Fruit fly (Drosophila melanogaster): ENCODE measurements around the gene CG7044.
A peak's percentile ranks its signal among the peaks of the same experiment; 100 is the strongest.

Gene CG7044

DNA sequence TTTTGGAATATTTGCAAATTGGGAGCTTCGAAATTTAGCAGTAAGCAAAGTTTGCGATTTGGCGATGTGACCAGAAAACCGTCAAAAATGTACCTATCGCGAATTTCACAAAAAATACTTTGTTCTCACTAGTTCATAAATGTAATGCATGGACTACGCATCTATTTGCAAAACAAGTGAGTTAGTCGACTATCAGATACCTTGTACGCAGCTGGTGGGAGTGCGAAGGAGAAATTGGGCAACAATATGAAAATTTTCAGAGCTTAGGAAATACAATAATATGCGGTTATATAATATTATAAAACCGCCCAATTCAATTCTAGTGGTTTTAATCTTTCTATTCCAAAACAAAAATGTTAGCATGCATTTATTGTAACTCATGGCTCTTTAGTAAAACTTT, 17.3 kb upstream of the CG7044 start, which contains the start of gene Bdbt (continued):
- peak; percentile 83 for TF ChIP-seq mld (GFP tag; IDR thresholded peaks at IDR 0.05; ENCODE audit: partially characterized antibody)
- TF ChIP-seq NFAT (GFP tag; IDR thresholded peaks at IDR 0.05) = peak; percentile 60
- peak; percentile 34 for TF ChIP-seq CG9797 (GFP tag; optimal IDR thresholded peaks at IDR 0.05)
- no peak for TF ChIP-seq CG10321 (GFP tag; IDR thresholded peaks at IDR 0.05)
- no peak for TF ChIP-seq Lpt (GFP tag; optimal IDR thresholded peaks at IDR 0.05)
- no peak for TF ChIP-seq lov (optimal IDR thresholded peaks at IDR 0.05)
- TF ChIP-seq lov (GFP tag; IDR thresholded peaks at IDR 0.05) = no peak
- TF ChIP-seq CG16863 (GFP tag; optimal IDR thresholded peaks at IDR 0.05) = no peak
- no peak for TF ChIP-seq BtbVII (GFP tag; optimal IDR thresholded peaks at IDR 0.05)
- TF ChIP-seq CG4282 (GFP tag; optimal IDR thresholded peaks at IDR 0.05) = no peak
- TF ChIP-seq CG2199 (GFP tag; IDR thresholded peaks at IDR 0.05) = no peak
- TF ChIP-seq CG4360 (GFP tag; IDR thresholded peaks at IDR 0.05) = no peak
- TF ChIP-seq sqz (GFP tag; optimal IDR thresholded peaks at IDR 0.05) = no peak
- TF ChIP-seq sd (tag; optimal IDR thresholded peaks at IDR 0.05) = no peak
- peak; percentile 40 for TF ChIP-seq fu2 (GFP tag; optimal IDR thresholded peaks at IDR 0.05)
- TF ChIP-seq CkIIα-i1 (GFP tag; IDR thresholded peaks at IDR 0.05) = no peak
- TF ChIP-seq CG33557 (GFP tag; optimal IDR thresholded peaks at IDR 0.05) = no peak
- TF ChIP-seq Nf-YC (tag; optimal IDR thresholded peaks at IDR 0.05) = no peak
- no peak for TF ChIP-seq Abd-B (GFP tag; optimal IDR thresholded peaks at IDR 0.05)
- TF ChIP-seq CG4707 (GFP tag; optimal IDR thresholded peaks at IDR 0.05) = no peak
- no peak for TF ChIP-seq CG10959 (GFP tag; IDR thresholded peaks at IDR 0.05)
- TF ChIP-seq Bteb2 (GFP tag; optimal IDR thresholded peaks at IDR 0.05) = no peak
- no peak for TF ChIP-seq dmrt99B (tag; optimal IDR thresholded peaks at IDR 0.05)
- TF ChIP-seq CG12071 (GFP tag; optimal IDR thresholded peaks at IDR 0.05) = no peak
- no peak for TF ChIP-seq CG9876 (GFP tag; optimal IDR thresholded peaks at IDR 0.05)
- TF ChIP-seq croc (GFP tag; conservative IDR thresholded peaks at IDR 0.05) = no peak
- TF ChIP-seq sim (GFP tag; IDR thresholded peaks at IDR 0.05) = no peak
- TF ChIP-seq pum (GFP tag; optimal IDR thresholded peaks at IDR 0.05) = peak; percentile 4

DNA sequence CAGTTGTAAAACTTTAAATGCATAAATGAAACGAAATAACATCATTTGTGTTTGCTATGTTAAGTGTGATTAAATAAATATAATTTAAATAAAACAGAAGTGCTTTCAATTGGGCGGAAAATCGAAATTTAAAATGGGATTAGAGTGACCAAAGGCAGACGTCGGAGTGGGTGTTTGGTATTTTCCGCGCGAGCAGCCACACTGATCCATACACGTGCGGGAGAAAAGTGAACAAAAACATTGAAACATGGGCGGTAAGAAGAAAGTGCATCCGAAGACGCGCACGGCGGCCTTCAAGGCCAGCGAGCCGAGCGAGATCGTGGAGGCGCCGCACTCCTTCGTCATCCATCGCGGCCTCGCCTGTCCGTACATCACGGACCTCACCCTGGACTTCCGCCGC, 14.5 kb upstream of the CG7044 start, which contains the start of gene ppan:
TSS of gene ppan (plus strand) at position 198 of the 400 bp plus-strand sequence.
- TF ChIP-seq CG16779 (GFP tag; IDR thresholded peaks at IDR 0.05) = no peak
- peak; percentile 3 for TF ChIP-seq sens (GFP tag)
- TF ChIP-seq ash1 (GFP tag; optimal IDR thresholded peaks at IDR 0.05) = no peak
- TF ChIP-seq jigr1 (GFP tag; IDR thresholded peaks at IDR 0.05) = no peak
- TF ChIP-seq CG12769 (tag; optimal IDR thresholded peaks at IDR 0.05) = no peak
- TF ChIP-seq H2.0 (GFP tag; IDR thresholded peaks at IDR 0.05) = no peak
- no peak for TF ChIP-seq dmrt11E (tag; optimal IDR thresholded peaks at IDR 0.05)
- TF ChIP-seq ken (GFP tag; IDR thresholded peaks at IDR 0.05) = no peak
- peak; percentile 75 for TF ChIP-seq stwl (tag; optimal IDR thresholded peaks at IDR 0.05)
- no peak for TF ChIP-seq pita (GFP tag; optimal IDR thresholded peaks at IDR 0.05)
- TF ChIP-seq gro (GFP tag; optimal IDR thresholded peaks at IDR 0.05) = no peak
- no peak for TF ChIP-seq Lhr (GFP tag; optimal IDR thresholded peaks at IDR 0.05)
- TF ChIP-seq zen2 (GFP tag; IDR thresholded peaks at IDR 0.05; ENCODE audit: partially characterized antibody) = no peak
- peak; percentile 64 for TF ChIP-seq CG13287 (GFP tag; IDR thresholded peaks at IDR 0.05; ENCODE audit: partially characterized antibody)
- no peak for TF ChIP-seq CG4360 (GFP tag; IDR thresholded peaks at IDR 0.05)
- TF ChIP-seq pfk (GFP tag; optimal IDR thresholded peaks at IDR 0.05) = no peak
- TF ChIP-seq CG7271 (tag; optimal IDR thresholded peaks at IDR 0.05) = no peak
- no peak for TF ChIP-seq CG16815 (GFP tag; optimal IDR thresholded peaks at IDR 0.05)
- TF ChIP-seq CG18764 (GFP tag; optimal IDR thresholded peaks at IDR 0.05) = no peak
- TF ChIP-seq dm (GFP tag; optimal IDR thresholded peaks at IDR 0.05) = peak; percentile 96
- no peak for TF ChIP-seq lola (GFP tag; optimal IDR thresholded peaks at IDR 0.05)
- TF ChIP-seq BEAF-32 (GFP tag; optimal IDR thresholded peaks at IDR 0.05) = peak; percentile 39
- no peak for TF ChIP-seq nerfin-2 (GFP tag; IDR thresholded peaks at IDR 0.05; ENCODE audit: partially characterized antibody)
- no peak for TF ChIP-seq CG15696 (tag; optimal IDR thresholded peaks at IDR 0.05)
- TF ChIP-seq CG1024 (GFP tag; IDR thresholded peaks at IDR 0.05) = no peak
- TF ChIP-seq ab (GFP tag; optimal IDR thresholded peaks at IDR 0.05) = no peak
